Fruit fly (Drosophila melanogaster) S2 (cell line): ENCODE measurements around the gene CG9459.

ENCODE experiments used
- CG8478 ChIP-seq: fragments of >200 bp; optimal IDR thresholded peaks from 2 replicates; lab custom pipeline; 2018
- CTCF ChIP-seq, 2 experiments: fragments of >200 bp; optimal IDR thresholded peaks; 2 replicates each; lab custom pipeline; 2018

Gene CG9459

DNA sequence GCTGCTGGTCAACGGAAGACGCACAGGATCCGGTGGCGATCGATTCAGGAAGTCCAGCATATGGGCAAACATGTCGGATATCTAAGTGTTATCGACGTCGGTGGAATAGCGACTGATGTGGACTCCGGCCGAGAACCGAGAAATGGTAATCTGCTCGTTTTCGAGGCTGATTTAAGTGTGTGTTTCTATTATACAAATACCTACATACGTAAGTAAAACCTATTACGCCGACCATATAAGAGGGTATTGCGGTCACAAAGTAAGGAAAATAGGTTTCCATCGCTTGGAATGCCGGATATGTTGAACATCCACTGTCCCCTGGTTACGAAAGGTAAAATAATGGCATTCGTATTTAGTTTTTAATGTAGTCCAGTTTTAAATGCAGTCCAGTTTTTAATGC, at the start of gene CG9459:
Gene CG9459, minus strand, starts transcription at position 101 of the 400 bp plus-strand sequence.
- TF ChIP-seq CG8478 (lab: Kevin White, UChicago) (no peak), CTCF (optimal IDR thresholded peaks at IDR 0.05; lab: Kevin White, UChicago) (no peak)

DNA sequence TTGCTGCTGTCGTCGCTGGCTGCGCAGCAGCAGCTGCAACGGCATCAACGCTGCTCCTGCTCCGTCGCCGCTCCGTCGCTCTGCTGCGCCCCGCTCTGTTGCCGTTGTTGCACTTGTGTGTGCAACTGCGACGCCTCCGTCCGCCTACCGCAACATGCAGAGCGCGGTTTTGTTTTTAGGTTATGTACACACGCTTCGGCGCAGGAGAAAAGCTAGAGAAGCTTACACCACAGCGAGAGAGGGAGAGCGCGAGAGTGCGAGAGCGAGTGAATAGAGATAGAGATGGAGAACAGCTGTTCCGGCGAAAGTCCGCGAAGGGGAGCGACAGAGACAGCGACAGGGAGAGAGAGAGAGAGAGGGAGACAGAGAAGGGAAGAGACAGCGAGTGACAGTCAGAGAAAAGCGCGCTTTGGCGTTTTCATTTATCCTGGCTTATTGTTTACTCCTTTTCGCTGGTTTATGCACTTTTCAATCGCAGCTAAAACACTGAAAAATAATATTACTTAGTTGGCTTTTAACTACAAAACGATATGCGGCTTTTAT, 47.7 kb upstream of the CG9459 start:
- TF ChIP-seq CG8478 (lab: Kevin White, UChicago) (no peak), CTCF (optimal IDR thresholded peaks at IDR 0.05; lab: Kevin White, UChicago) (no peak)

DNA sequence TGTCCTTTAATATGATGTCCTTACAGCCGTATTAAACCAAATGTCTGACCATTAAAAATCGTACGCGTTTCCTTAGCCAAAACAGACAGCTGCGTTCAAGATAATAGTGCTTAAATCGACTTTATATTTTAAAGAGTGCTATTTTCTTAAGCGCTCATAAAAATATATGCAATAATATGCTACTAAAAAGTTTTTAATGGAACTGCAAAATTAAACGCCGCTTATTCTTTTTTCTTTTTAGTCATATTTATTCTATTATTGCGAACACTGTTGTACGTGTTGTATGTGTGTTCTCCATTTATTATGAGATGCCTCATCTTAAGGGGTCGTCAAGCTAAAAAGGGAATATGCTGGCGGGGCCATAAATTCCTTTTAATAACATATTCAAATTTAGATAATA, 42.4 kb upstream of the CG9459 start:
- TF ChIP-seq CTCF (optimal IDR thresholded peaks at IDR 0.05; lab: Kevin White, UChicago) (no peak), CG8478 (lab: Kevin White, UChicago) (no peak)

DNA sequence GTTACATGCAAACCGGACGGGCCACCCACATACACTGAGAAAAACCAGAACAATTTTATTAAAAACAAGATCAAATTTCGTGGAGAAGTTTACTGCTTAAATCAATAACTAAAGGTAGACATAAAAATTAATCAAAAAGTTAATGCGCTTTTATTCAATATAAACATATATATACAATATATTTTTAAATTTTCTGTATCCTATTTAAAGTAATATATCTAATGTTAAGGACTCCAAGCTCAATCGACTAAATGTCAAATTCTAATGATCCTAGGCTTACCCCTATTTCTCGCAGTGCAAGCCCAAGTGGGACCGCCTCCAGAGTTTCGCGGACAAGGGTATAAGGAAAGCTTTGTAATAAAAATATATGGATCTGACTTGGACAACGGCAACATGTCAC, 39.6 kb upstream of the CG9459 start:
- no peak for TF ChIP-seq CTCF (optimal IDR thresholded peaks at IDR 0.05; lab: Kevin White, UChicago)
- no peak for TF ChIP-seq CG8478 (lab: Kevin White, UChicago)

DNA sequence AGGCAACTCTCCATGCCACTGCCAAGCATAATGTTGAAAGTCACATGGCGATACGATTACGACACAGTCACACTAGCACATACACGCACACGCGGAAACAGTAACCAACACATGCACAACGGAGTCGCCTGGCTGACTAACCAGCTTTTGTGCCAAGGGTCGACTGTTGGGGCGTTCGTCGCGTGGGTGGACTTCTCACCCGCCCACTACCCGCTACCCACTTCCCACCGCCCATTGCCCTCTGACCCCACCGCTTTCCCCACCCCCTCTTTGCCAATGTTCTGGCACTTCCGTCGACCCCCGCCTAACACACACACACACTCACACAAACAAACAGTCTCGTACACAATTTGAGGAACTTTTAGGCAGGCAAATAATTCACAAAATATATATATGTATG, 33.5 kb upstream of the CG9459 start:
- TF ChIP-seq CTCF (optimal IDR thresholded peaks at IDR 0.05; lab: Kevin White, UChicago) = no peak
- no peak for TF ChIP-seq CG8478 (lab: Kevin White, UChicago)

DNA sequence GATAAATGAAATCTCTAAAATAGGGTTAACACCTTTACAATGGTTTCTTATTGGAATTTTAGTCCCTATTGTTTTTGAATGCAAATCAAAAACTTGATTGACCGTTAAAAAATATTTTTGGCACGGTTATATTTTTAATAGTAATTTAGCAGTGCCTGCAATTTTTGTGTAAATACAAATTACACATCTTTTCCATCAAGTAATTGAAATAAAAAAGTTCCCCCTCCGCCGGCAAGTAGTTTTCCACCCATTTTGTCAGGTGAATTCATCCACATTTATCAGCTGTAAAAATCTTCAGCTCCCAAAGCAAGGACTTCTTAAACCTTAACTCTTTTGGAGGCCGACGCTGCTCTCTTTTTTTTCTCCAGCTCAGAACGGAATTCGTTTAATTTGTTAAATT, 5.5 kb upstream of the CG9459 start, which contains the start of gene CG34302:
Gene CG34302, minus strand, starts transcription at position 101 of the 400 bp plus-strand sequence.
- TF ChIP-seq CTCF (optimal IDR thresholded peaks at IDR 0.05; lab: Kevin White, UChicago) (no peak), CG8478 (lab: Kevin White, UChicago) (no peak)

DNA sequence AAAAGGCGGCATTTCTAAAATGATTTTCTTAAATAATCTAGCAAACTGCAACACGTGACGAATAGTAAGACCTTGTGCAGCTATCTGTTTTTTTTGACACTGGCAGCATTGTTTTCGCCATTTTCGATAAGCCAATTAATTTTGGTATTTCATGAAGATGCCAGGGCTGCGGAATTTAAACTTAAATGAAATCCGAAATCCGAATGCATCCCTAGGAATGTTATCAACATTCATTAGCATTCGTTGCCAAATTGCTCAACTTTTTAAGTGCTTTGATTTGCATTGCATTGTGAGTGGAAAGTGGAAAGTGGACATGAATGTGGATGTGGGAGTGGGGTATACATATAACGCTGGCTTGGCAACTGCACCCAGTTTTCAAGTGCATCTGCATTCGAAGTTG, 2.9 kb upstream of the CG9459 start, which contains the start of gene CG42857:
Gene CG42857, minus strand, starts transcription at position 101 of the 400 bp plus-strand sequence.
- TF ChIP-seq CG8478 (lab: Kevin White, UChicago) = no peak
- TF ChIP-seq CTCF (optimal IDR thresholded peaks at IDR 0.05; lab: Kevin White, UChicago) = no peak

DNA sequence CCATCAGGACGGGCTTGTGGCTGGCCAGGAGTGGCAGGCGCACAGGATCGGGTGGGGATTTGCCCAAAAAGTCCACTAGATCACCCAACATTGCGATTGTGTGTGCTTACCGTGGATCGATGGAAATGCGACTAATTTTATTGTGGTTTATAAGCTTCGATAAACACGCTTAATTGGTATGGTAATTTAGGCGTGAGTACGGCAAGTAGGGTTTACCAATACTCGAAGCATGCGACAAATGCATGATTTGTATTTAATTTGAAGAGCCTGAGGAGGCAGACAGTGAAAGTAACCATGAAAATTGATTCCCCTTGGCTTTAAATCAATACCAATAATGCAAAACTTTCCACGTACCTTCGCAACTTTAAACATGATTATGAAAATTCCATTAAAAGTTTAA, 1.6 kb upstream of the CG9459 start, which contains the start of gene CG9458:
Gene CG9458, minus strand, starts transcription at position 101 of the 400 bp plus-strand sequence.
- TF ChIP-seq CG8478 (lab: Kevin White, UChicago) (no peak), CTCF (optimal IDR thresholded peaks at IDR 0.05; lab: Kevin White, UChicago) (no peak)

DNA sequence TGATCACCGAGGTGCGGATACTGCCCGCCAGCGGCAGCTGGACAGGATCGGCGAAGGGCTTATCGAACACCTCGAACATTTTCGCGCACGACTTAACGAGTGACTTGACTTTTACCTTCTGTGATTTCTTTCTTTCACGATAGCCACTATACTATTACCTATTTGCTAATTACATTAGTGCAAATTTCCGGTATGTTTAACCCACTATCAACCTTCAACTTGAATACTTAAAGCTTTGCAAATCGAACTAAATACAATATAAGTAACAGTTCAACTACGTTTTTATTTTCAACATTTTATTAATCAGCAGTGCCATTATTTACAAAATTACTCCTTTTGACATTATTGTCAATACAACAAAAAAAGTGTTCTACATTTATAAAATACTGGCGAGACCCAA, 1.3 kb downstream of the CG9459 start, which contains the start of gene CG16904:
Gene CG16904, minus strand, starts transcription at position 101 of the 400 bp plus-strand sequence.
- TF ChIP-seq CTCF (optimal IDR thresholded peaks at IDR 0.05; lab: Kevin White, UChicago) (no peak), CG8478 (lab: Kevin White, UChicago) (no peak)

DNA sequence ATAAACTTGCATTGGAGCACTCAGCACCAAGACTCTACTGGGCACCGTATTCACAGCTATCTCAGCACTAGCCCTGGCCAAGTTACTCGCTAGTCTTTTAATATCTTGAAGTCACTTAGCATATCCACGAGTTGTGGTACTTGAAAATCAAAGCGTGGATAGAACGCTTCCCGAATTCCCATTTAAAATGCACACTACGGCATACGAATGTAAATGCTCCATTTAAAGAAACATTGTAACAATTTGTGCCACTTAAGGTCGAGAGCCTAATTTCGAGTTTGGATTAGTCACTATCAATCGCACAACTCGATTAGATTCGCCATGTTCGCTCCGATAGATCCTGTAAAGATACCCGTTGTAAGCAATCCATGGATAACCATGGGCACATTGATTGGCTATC, 4.3 kb downstream of the CG9459 start, which contains the start of gene eloF:
Gene eloF, plus strand, starts transcription at position 301 of the 400 bp plus-strand sequence.
- TF ChIP-seq CG8478 (lab: Kevin White, UChicago) (no peak), CTCF (optimal IDR thresholded peaks at IDR 0.05; lab: Kevin White, UChicago) (no peak)

DNA sequence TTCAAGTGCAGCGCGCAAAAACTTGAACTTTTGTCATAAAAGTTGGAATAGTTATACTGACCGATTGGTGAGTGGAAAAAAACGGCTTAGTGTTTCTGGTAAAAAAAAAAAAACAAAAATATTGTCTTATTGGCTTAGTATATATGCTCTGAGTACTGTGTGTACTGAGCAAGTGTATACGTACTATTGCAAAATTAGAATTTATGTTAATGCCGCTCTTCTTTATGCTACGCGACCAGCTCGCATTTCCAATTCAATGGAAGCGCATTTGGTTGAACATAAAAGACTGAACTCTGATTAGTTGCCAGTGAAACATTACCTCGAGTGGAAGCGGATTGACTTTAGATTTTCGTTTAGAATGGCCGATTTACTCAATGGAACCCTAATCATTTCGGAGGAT, 5.7 kb downstream of the CG9459 start, which contains the start of gene CG8534:
Gene CG8534, plus strand, starts transcription at position 301 of the 400 bp plus-strand sequence.
- TF ChIP-seq CTCF (optimal IDR thresholded peaks at IDR 0.05; lab: Kevin White, UChicago) (no peak), CG8478 (lab: Kevin White, UChicago) (no peak)

DNA sequence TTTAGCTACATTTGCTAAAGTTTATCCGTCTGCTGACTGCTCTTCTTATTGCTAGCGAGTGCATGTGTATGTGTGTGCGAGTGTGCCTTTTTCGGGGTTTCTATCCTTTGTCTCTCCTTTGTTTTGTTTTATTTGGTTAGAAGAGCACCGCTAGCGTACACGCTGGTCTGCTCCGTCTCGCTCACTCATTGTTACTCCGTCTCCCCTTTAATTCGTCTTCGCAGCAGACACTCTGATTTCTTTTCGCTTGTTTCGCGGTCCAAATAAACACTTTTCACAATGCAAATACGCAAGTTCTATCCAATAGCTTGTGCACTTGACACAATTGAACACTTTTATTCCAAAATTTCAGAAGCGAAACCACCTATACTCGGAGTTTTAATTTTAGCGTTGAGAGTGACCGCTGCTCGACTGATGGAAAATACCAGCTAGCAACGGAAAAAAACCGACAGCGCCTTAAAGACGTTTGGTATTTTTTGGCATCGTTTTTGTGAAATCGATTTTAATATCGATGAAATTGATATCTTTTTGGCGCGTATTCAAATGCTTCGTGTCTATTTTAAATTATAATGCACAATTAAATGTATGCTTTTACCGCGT, 9.1 kb downstream of the CG9459 start, which contains the start of gene FBXO11:
Gene FBXO11, minus strand, starts transcription at position 423 of the 600 bp plus-strand sequence.
- TF ChIP-seq CG8478 (lab: Kevin White, UChicago) (no peak), CTCF (optimal IDR thresholded peaks at IDR 0.05; lab: Kevin White, UChicago) (no peak)

DNA sequence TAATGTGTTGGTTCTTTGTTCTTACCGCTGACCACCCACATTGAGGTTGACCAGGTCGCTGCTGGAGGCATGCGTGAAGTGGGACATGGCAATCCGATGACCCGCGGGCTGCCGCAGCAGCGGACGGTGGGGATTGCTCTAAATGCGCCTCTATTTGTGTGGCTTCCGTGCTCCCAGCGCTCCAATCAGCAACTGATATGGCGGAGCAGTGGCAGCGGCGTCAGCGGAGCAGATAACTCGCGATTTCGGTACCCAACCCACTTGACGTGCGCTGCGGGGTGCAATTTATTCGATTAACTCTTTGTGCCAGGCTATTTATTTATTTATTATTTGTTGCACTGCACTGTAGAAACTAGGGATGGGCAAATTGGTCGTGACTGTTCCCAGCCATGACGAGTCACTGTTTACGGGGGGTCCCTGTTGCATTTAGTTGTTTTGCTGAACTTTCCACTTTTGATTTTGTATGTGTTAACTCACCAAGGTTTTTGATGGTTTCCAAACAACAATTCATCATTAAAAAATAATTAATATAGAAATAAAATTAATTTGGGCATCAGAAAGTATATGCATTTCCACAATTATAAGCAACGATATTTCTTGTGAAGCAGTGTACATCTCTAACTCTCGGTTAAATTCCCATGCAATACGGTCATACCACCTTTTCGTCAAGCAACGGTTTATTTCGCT, 17.4 kb downstream of the CG9459 start, which contains the start of the genes CG9467 and CG8526:
Gene CG9467, minus strand, starts transcription at position 383 of the 687 bp plus-strand sequence.
Gene CG8526, plus strand, starts transcription at position 637 of the 687 bp plus-strand sequence.
- TF ChIP-seq CG8478 (lab: Kevin White, UChicago) = no peak
- TF ChIP-seq CTCF (optimal IDR thresholded peaks at IDR 0.05; lab: Kevin White, UChicago) = no peak

DNA sequence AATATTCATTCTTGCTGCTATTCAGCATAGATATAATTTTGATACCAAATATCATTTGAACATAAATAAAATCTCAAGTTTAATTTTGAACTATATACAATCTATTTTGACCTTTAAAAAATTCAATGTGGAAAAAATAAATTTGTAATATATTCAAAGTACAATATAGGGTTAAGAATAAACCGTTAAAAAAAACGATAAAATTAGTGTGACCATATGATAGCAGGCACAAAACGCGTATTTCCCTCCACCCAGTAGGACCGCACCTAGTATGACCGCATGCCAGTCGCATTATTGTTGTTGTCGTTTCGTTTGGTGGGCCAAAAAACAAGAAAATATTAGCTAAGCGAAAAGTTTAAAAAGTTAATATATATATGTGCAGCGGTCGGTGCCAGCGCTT, 25.2 kb downstream of the CG9459 start, which contains the start of gene CG8516:
Gene CG8516, plus strand, starts transcription at position 278 of the 400 bp plus-strand sequence.
- TF ChIP-seq CTCF (optimal IDR thresholded peaks at IDR 0.05; lab: Kevin White, UChicago) (no peak), CG8478 (lab: Kevin White, UChicago) (no peak)
